Fruit fly (Drosophila melanogaster) whole organism, wandering third instar larva: ENCODE measurements around the gene CG3982.

Experiments used
- Abd-B ChIP-seq: fragments of >200 bp; optimal IDR thresholded peaks from 2 replicates; lab custom pipeline; 2017; ENCODE audit warnings: missing biosample characterization, missing genetic modification characterization
- GATAd ChIP-seq: sonication (Bioruptor generic); optimal IDR thresholded peaks from 2 replicates; lab custom pipeline; 2016; ENCODE audit warnings: missing biosample characterization, missing genetic modification characterization
- Vsx2 ChIP-seq: fragments of 200-300, 225-300 bp; sonication (Bioruptor generic); optimal IDR thresholded peaks from 2 replicates; lab custom pipeline; 2018; ENCODE audit warnings: missing biosample characterization, missing genetic modification characterization; ENCODE audit not compliant: partially characterized antibody
- tai ChIP-seq: sonication (Bioruptor generic); optimal IDR thresholded peaks from 2 replicates; lab custom pipeline; 2016; ENCODE audit warnings: missing biosample characterization, missing genetic modification characterization

dm6 chr3L:9368665-9369064 is 48.5 kb downstream of the CG3982 start:
- no peak for TF ChIP-seq Vsx2 (GFP tag; lab: Kevin White, UChicago)
- no peak for TF ChIP-seq GATAd (GFP tag; lab: Kevin White, UChicago)
- TF ChIP-seq tai (GFP tag; lab: Kevin White, UChicago) = no peak
- TF ChIP-seq Abd-B (GFP tag; lab: Kevin White, UChicago) = no peak
